Worm (Caenorhabditis elegans) whole organism, mixed stage, embryonic: ENCODE results near the gene C05C10.8.

ENCODE experiments used
- flh-1 ChIP-seq: fragments of 200-800 bp; sonication (Bioruptor generic); optimal IDR thresholded peaks from 2 replicates; lab custom pipeline; 2018; ENCODE audit warnings: mild to moderate bottlenecking, missing genetic modification characterization, moderate library complexity, missing compliant biosample characterization
- hlh-1 ChIP-seq: fragments of 150-350 bp; optimal IDR thresholded peaks from 2 replicates; lab custom pipeline; 2014; ENCODE audit warnings: missing biosample characterization, missing genetic modification reagents, missing genetic modification characterization
- lin-13 ChIP-seq: fragments of 150-350 bp; optimal IDR thresholded peaks from 2 replicates; lab custom pipeline; 2014; ENCODE audit warnings: missing biosample characterization, missing genetic modification characterization
- mab-5 ChIP-seq: fragments of 150-350 bp; optimal IDR thresholded peaks from 2 replicates; lab custom pipeline; 2014; ENCODE audit warnings: missing biosample characterization, missing genetic modification characterization
- mep-1 ChIP-seq: fragments of 150-350 bp; optimal IDR thresholded peaks from 2 replicates; lab custom pipeline; 2017; ENCODE audit warnings: missing biosample characterization, missing genetic modification reagents, missing genetic modification characterization, inconsistent platforms
- nhr-28 ChIP-seq: fragments of 150-350 bp; optimal IDR thresholded peaks from 2 replicates; lab custom pipeline; 2014; ENCODE audit warnings: missing biosample characterization, missing genetic modification characterization
- nhr-76 ChIP-seq: sonication (generic microtip); optimal IDR thresholded peaks from 2 replicates; lab custom pipeline; 2017; ENCODE audit warnings: missing biosample characterization, missing genetic modification characterization
- pha-4 ChIP-seq: fragments of 150-350 bp; optimal IDR thresholded peaks from 2 replicates; lab custom pipeline; 2018; ENCODE audit warnings: missing biosample characterization, missing genetic modification reagents, missing genetic modification characterization
- unc-62 ChIP-seq: fragments of 150-350 bp; optimal IDR thresholded peaks from 2 replicates; lab custom pipeline; 2014; ENCODE audit warnings: missing biosample characterization, missing genetic modification reagents, missing genetic modification characterization

ce11 chrII:9935664-9936063, 17.9 kb upstream of the C05C10.8 start:
- TF ChIP-seq lin-13 (no peak), unc-62 (GFP tag; lab: Kevin White, UChicago) (no peak), flh-1 (no peak), nhr-76 (tag; lab: Kevin White, UChicago) (no peak), nhr-28 (tag; lab: Kevin White, UChicago) (no peak), mab-5 (tag; lab: Kevin White, UChicago) (no peak), hlh-1 (no peak), mep-1 (tag; lab: Kevin White, UChicago) (no peak), pha-4 (tag; lab: Kevin White, UChicago) (no peak)
